Worm (Caenorhabditis elegans) whole organism, L4 larva: ENCODE measurements around the gene Y51H4A.938.

Experiments used
- nhr-25 ChIP-seq: sonication (generic microtip); optimal IDR thresholded peaks from 2 replicates; lab custom pipeline; 2017; ENCODE audit warnings: missing genetic modification characterization, mild to moderate bottlenecking, missing compliant biosample characterization, antibody characterized with exemption, moderate library complexity, borderline replicate concordance; ENCODE audit not compliant: insufficient read depth
- nhr-76 ChIP-seq: fragments of 150-350 bp; optimal IDR thresholded peaks from 2 replicates; lab custom pipeline; 2014; ENCODE audit warnings: missing biosample characterization, missing genetic modification characterization
- unc-62 ChIP-seq, 3 experiments: fragments of 150-350 bp in 1 of 3; sonication (generic microtip); optimal IDR thresholded peaks in 2 of 3; peaks in 1 of 3; 1 replicate in 1 of 3; 2 replicates in 2 of 3; lab custom pipeline; 2014 to 2017; ENCODE audit warnings: missing biosample characterization in 3 of 3, missing genetic modification characterization in 3 of 3, missing genetic modification reagents in 3 of 3, missing genotype in 1 of 3

DNA sequence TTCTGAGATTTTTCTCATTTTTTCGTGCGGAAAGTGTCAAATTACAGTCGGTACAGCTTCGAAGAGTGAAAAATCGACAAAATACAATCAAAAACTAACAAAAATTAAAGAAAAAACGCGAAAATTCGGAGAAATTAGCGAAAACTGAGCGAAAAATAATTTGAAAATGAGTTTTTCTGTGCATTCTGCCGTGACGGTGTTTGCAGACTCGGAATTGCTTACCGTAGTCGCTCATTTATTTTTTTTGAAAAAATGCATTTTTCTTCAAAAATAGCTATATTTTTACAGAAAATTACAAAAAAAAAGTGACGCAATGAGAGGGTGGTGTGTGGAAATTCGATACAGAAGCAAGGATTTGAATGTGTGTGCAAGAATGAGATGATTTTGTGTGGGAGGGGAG, 22.1 kb downstream of the Y51H4A.938 start:
- TF ChIP-seq unc-62 (GFP tag; optimal IDR thresholded peaks at IDR 0.05 in 1 of 2; lab: Kevin White, UChicago): no peak
- TF ChIP-seq unc-62 (tag; optimal IDR thresholded peaks at IDR 0.05; lab: Kevin White, UChicago): no peak
- no peak for TF ChIP-seq nhr-25 (tag; lab: Kevin White, UChicago)
- no peak for TF ChIP-seq nhr-76
